Worm (Caenorhabditis elegans): ENCODE results near the gene hog-1.

ce11 chrX:5837035-5837434, 17.0 kb downstream of the hog-1 start:
- TF ChIP-seq ceh-6 (GFP tag; optimal IDR thresholded peaks at IDR 0.05) (no peak), fkh-10 (GFP tag; optimal IDR thresholded peaks at IDR 0.05) (no peak), pat-9 (tag; optimal IDR thresholded peaks at IDR 0.05) (no peak), unc-3 (GFP tag; conservative IDR thresholded peaks at IDR 0.05) (no peak), unc-3 (tag; optimal IDR thresholded peaks at IDR 0.05) (no peak), nhr-232 (tag; optimal IDR thresholded peaks at IDR 0.05) (no peak), ama-1 (optimal IDR thresholded peaks at IDR 0.05) (no peak), hlh-15 (tag; optimal IDR thresholded peaks at IDR 0.05) (no peak), pha-4 (tag; optimal IDR thresholded peaks at IDR 0.05) (no peak), pqm-1 (tag; optimal IDR thresholded peaks at IDR 0.05) (no peak)
